Fruit fly (Drosophila melanogaster): ENCODE data around the gene cry.

The cry gene

dm6 chr3R:19264789-19265188 is 52.8 kb downstream of the cry start (continued):
- no peak for TF ChIP-seq CG1621 (tag; optimal IDR thresholded peaks at IDR 0.05)
- no peak for TF ChIP-seq Hr39 (GFP tag; optimal IDR thresholded peaks at IDR 0.05)
- TF ChIP-seq OdsH (GFP tag; optimal IDR thresholded peaks at IDR 0.05), result peak; percentile 19
- no peak for TF ChIP-seq CG8632 (GFP tag; optimal IDR thresholded peaks at IDR 0.05)
- TF ChIP-seq CG6808 (GFP tag; optimal IDR thresholded peaks at IDR 0.05), result no peak
- TF ChIP-seq Blimp-1 (GFP tag; optimal IDR thresholded peaks at IDR 0.05), result no peak
- TF ChIP-seq ss (GFP tag; optimal IDR thresholded peaks at IDR 0.05), result no peak
- TF ChIP-seq CG15336 (GFP tag; IDR thresholded peaks at IDR 0.05), result peak; percentile 60
- no peak for TF ChIP-seq Smox (GFP tag; optimal IDR thresholded peaks at IDR 0.05)
- no peak for TF ChIP-seq CG6854 (GFP tag; optimal IDR thresholded peaks at IDR 0.05)
- TF ChIP-seq fd59A (GFP tag; optimal IDR thresholded peaks at IDR 0.05), result no peak
- peak; percentile 35; the same call in 1 of the 2 replicates for TF ChIP-seq CG11294 (GFP tag; IDR thresholded peaks at IDR 0.05)
- TF ChIP-seq CG9139 (GFP tag; optimal IDR thresholded peaks at IDR 0.05), result no peak
- TF ChIP-seq achi (GFP tag; optimal IDR thresholded peaks at IDR 0.05), result peak; percentile 20
- TF ChIP-seq Eip93F (GFP tag; optimal IDR thresholded peaks at IDR 0.05), result no peak
- TF ChIP-seq CG16779 (tag; optimal IDR thresholded peaks at IDR 0.05), result no peak
- TF ChIP-seq fkh (GFP tag; optimal IDR thresholded peaks at IDR 0.05), result no peak

Measured in whole organism, prepupa.